Worm (Caenorhabditis elegans) whole organism, young adult: ENCODE results near the gene Y54G2A.11.
A peak's percentile ranks its signal among the peaks of the same experiment; 100 is the strongest.
"Not testable (repeated sequence)": the region's sequence is repeated elsewhere in the genome, so short reads cannot be mapped to it uniquely, and the experiment has no call there.

Experiments
- B0019.2 ChIP-seq: fragments of 200-800 bp; sonication (Bioruptor generic); conservative IDR thresholded peaks from 2 replicates; pipeline ENCODE4 v1.3.6; 2022; ENCODE audit warnings: missing genetic modification reagents, missing genetic modification characterization, missing compliant biosample characterization
- B0261.1 ChIP-seq: sonication (generic microtip); optimal IDR thresholded peaks from 2 replicates; lab custom pipeline; 2016; ENCODE audit warnings: mild to moderate bottlenecking, missing genetic modification characterization, moderate library complexity, missing compliant biosample characterization
- D2030.7 ChIP-seq: fragments of 200-800 bp; sonication (Bioruptor generic); IDR thresholded peaks from 2 replicates; pipeline ENCODE4 v1.3.6; 2022; ENCODE audit warnings: missing genetic modification reagents, missing genetic modification characterization, missing compliant biosample characterization
- F23B12.7 ChIP-seq: sonication (generic microtip); optimal IDR thresholded peaks from 2 replicates; lab custom pipeline; 2017; ENCODE audit warnings: missing genetic modification characterization, mild to moderate bottlenecking, missing compliant biosample characterization, antibody characterized with exemption, moderate library complexity; ENCODE audit not compliant: insufficient read depth
- F33H1.4 ChIP-seq: fragments of 200-800 bp; sonication (Bioruptor generic); IDR thresholded peaks from 2 replicates; pipeline ENCODE4 v1.3.6; 2022; ENCODE audit warnings: missing genetic modification reagents, missing genetic modification characterization, missing compliant biosample characterization
- F39B2.1 ChIP-seq: fragments of 200-800 bp; sonication (Bioruptor generic); IDR thresholded peaks from 2 replicates; pipeline ENCODE4 v1.3.6; 2022; ENCODE audit warnings: missing genetic modification reagents, missing genetic modification characterization, missing compliant biosample characterization
- K11D2.4 ChIP-seq: fragments of 200-800 bp; sonication (Bioruptor generic); IDR thresholded peaks from 2 replicates; pipeline ENCODE4 v1.3.6; 2022; ENCODE audit warnings: missing genetic modification reagents, missing genetic modification characterization, missing compliant biosample characterization
- Y53F4B.3 ChIP-seq: fragments of 200-800 bp; sonication (Bioruptor generic); IDR thresholded peaks from 2 replicates; pipeline ENCODE4 v1.3.6; 2022; ENCODE audit warnings: missing genetic modification reagents, missing genetic modification characterization, missing compliant biosample characterization
- Y53G8AR.9 ChIP-seq: fragments of 200-800 bp; sonication (Bioruptor generic); conservative IDR thresholded peaks from 2 replicates; pipeline ENCODE4 v1.3.6; 2022; ENCODE audit warnings: missing genetic modification reagents, missing genetic modification characterization, missing compliant biosample characterization
- Y56A3A.18 ChIP-seq: fragments of 200-800 bp; sonication (Bioruptor generic); IDR thresholded peaks from 2 replicates; pipeline ENCODE4 v1.3.6; 2022; ENCODE audit warnings: missing genetic modification reagents, missing genetic modification characterization, missing compliant biosample characterization
- Y79H2A.3 ChIP-seq: fragments of 200-800 bp; sonication (Bioruptor generic); conservative IDR thresholded peaks from 2 replicates; pipeline ENCODE4 v1.3.6; 2022; ENCODE audit warnings: missing genetic modification reagents, missing genetic modification characterization, missing compliant biosample characterization
- aptf-2 ChIP-seq: fragments of 200-800 bp; sonication (Bioruptor generic); conservative IDR thresholded peaks from 2 replicates; pipeline ENCODE4 v1.3.6; 2022; ENCODE audit warnings: missing genetic modification reagents, missing genetic modification characterization, missing compliant biosample characterization
- aptf-3 ChIP-seq: fragments of 200-800 bp; sonication (Bioruptor generic); IDR thresholded peaks from 2 replicates; pipeline ENCODE4 v1.3.6; 2022; ENCODE audit warnings: missing genetic modification characterization, missing compliant biosample characterization
- attf-3 ChIP-seq: fragments of 200-800 bp; sonication (Bioruptor generic); conservative IDR thresholded peaks from 2 replicates; pipeline ENCODE4 v1.3.6; 2022; ENCODE audit warnings: missing genetic modification reagents, missing genetic modification characterization, missing compliant biosample characterization
- attf-6 ChIP-seq: fragments of 200-800 bp; sonication (Bioruptor generic); IDR thresholded peaks from 2 replicates; pipeline ENCODE4 v1.3.6; 2022; ENCODE audit warnings: missing genetic modification reagents, missing genetic modification characterization, missing compliant biosample characterization
- bed-1 ChIP-seq: fragments of 200-800 bp; sonication (Bioruptor generic); IDR thresholded peaks from 2 replicates; pipeline ENCODE4 v1.3.6; 2022; ENCODE audit warnings: missing genetic modification reagents, missing genetic modification characterization, missing compliant biosample characterization
- cebp-1 ChIP-seq, 2 experiments: fragments of 200-800 bp in 1 of 2; sonication (Bioruptor generic) in 1 of 2; sonication (generic microtip) in 1 of 2; IDR thresholded peaks in 1 of 2; optimal IDR thresholded peaks in 1 of 2; 2 replicates each; pipeline versions ENCODE4 v1.3.6 to Lab custom; 2017 to 2022; ENCODE audit warnings: missing compliant biosample characterization in 2 of 2, missing genetic modification characterization in 2 of 2, mild to moderate bottlenecking in 1 of 2, missing genetic modification reagents in 1 of 2, moderate library complexity in 1 of 2
- cebp-2 ChIP-seq: fragments of 200-800 bp; sonication (Bioruptor generic); IDR thresholded peaks from 2 replicates; pipeline ENCODE4 v1.3.6; 2022; ENCODE audit warnings: missing genetic modification characterization, missing compliant biosample characterization
- ceh-40 ChIP-seq: fragments of 200-800 bp; sonication (Bioruptor generic); IDR thresholded peaks from 2 replicates; pipeline ENCODE4 v1.3.6; 2022; ENCODE audit warnings: missing genetic modification characterization, missing compliant biosample characterization
- ceh-58 ChIP-seq: fragments of 200-800 bp; sonication (Bioruptor generic); IDR thresholded peaks from 2 replicates; pipeline ENCODE4 v1.3.6; 2022; ENCODE audit warnings: missing genetic modification characterization, missing compliant biosample characterization
- die-1 ChIP-seq: sonication (generic microtip); optimal IDR thresholded peaks from 2 replicates; lab custom pipeline; 2016; ENCODE audit warnings: missing genotype, mild to moderate bottlenecking, missing genetic modification characterization, missing compliant biosample characterization
- dox-1 ChIP-seq: fragments of 200-800 bp; sonication (Bioruptor generic); IDR thresholded peaks from 2 replicates; pipeline ENCODE4 v1.3.6; 2022; ENCODE audit warnings: missing genetic modification reagents, missing genetic modification characterization, missing compliant biosample characterization
- egl-44 ChIP-seq: fragments of 200-800 bp; sonication (Bioruptor generic); IDR thresholded peaks from 2 replicates; pipeline ENCODE4 v1.3.6; 2022; ENCODE audit warnings: missing genetic modification reagents, missing genetic modification characterization, missing compliant biosample characterization
- hmg-1.2 ChIP-seq: fragments of 200-800 bp; sonication (Bioruptor generic); IDR thresholded peaks from 2 replicates; pipeline ENCODE4 v1.3.6; 2022; ENCODE audit warnings: missing genetic modification reagents, missing genetic modification characterization, missing compliant biosample characterization
- hmg-20 ChIP-seq: fragments of 200-800 bp; sonication (Bioruptor generic); IDR thresholded peaks from 2 replicates; pipeline ENCODE4 v1.3.6; 2022; ENCODE audit warnings: missing genetic modification reagents, missing genetic modification characterization, missing compliant biosample characterization
- hrde-1 ChIP-seq: sonication (generic microtip); optimal IDR thresholded peaks from 2 replicates; lab custom pipeline; 2016; ENCODE audit warnings: missing genetic modification characterization, mild to moderate bottlenecking, missing compliant biosample characterization, moderate library complexity, missing genotype, missing genetic modification reagents, borderline replicate concordance
- hsf-1 ChIP-seq: fragments of 200-800 bp; sonication (Bioruptor generic); IDR thresholded peaks from 2 replicates; pipeline ENCODE4 v1.3.6; 2022; ENCODE audit warnings: missing genetic modification reagents, missing genetic modification characterization, missing compliant biosample characterization
- let-526 ChIP-seq: fragments of 200-800 bp; sonication (Bioruptor generic); IDR thresholded peaks from 2 replicates; pipeline ENCODE4 v1.3.6; 2022; ENCODE audit warnings: missing genetic modification reagents, missing genetic modification characterization, missing compliant biosample characterization
- lin-35 ChIP-seq, 3 experiments: fragments of 150-350 bp in 2 of 3; sonication (generic microtip) in 1 of 3; optimal IDR thresholded peaks; 2 replicates each; lab custom pipeline; 2014 to 2018; ENCODE audit warnings: missing biosample characterization in 3 of 3, missing genetic modification characterization in 3 of 3, missing genetic modification reagents in 3 of 3
- mcd-1 ChIP-seq: fragments of 200-800 bp; sonication (Bioruptor generic); IDR thresholded peaks from 2 replicates; pipeline ENCODE4 v1.3.6; 2022; ENCODE audit warnings: missing genetic modification reagents, missing genetic modification characterization, missing compliant biosample characterization
- nfya-2 ChIP-seq: fragments of 200-800 bp; sonication (Bioruptor generic); IDR thresholded peaks from 2 replicates; pipeline ENCODE4 v1.3.6; 2022; ENCODE audit warnings: missing genetic modification reagents, missing genetic modification characterization, missing compliant biosample characterization
- nfyb-1 ChIP-seq: fragments of 200-800 bp; sonication (Bioruptor generic); IDR thresholded peaks from 2 replicates; pipeline ENCODE4 v1.3.6; 2022; ENCODE audit warnings: missing genetic modification reagents, missing genetic modification characterization, missing compliant biosample characterization
- nhr-120 ChIP-seq: fragments of 200-800 bp; sonication (Bioruptor generic); IDR thresholded peaks from 2 replicates; pipeline ENCODE4 v1.3.6; 2022; ENCODE audit warnings: missing genetic modification characterization, missing compliant biosample characterization
- pbrm-1 ChIP-seq: fragments of 200-800 bp; sonication (Bioruptor generic); IDR thresholded peaks from 2 replicates; pipeline ENCODE4 v1.3.6; 2022; ENCODE audit warnings: missing genetic modification reagents, missing genetic modification characterization, missing compliant biosample characterization
- rcor-1 ChIP-seq: fragments of 200-800 bp; sonication (Bioruptor generic); IDR thresholded peaks from 2 replicates; pipeline ENCODE4 v1.3.6; 2022; ENCODE audit warnings: missing genetic modification reagents, missing genetic modification characterization, missing compliant biosample characterization
- rpc-1 ChIP-seq, 2 experiments: fragments of 150-350 bp in 1 of 2; sonication (generic microtip) in 1 of 2; optimal IDR thresholded peaks; 2 replicates each; lab custom pipeline; 2014 to 2018; ENCODE audit warnings: missing biosample characterization in 1 of 2, missing genetic modification characterization in 1 of 2, missing genetic modification reagents in 1 of 2, missing genotype in 1 of 2
- tbp1 ChIP-seq: fragments of 200-800 bp; sonication (Bioruptor generic); optimal IDR thresholded peaks from 2 replicates; lab custom pipeline; 2018; ENCODE audit warnings: mild to moderate bottlenecking, missing genetic modification characterization, missing compliant biosample characterization
- ztf-25 ChIP-seq: fragments of 200-800 bp; sonication (Bioruptor generic); IDR thresholded peaks from 2 replicates; pipeline ENCODE4 v1.3.6; 2022; ENCODE audit warnings: missing genetic modification reagents, missing genetic modification characterization, missing compliant biosample characterization

Gene Y54G2A.11

DNA sequence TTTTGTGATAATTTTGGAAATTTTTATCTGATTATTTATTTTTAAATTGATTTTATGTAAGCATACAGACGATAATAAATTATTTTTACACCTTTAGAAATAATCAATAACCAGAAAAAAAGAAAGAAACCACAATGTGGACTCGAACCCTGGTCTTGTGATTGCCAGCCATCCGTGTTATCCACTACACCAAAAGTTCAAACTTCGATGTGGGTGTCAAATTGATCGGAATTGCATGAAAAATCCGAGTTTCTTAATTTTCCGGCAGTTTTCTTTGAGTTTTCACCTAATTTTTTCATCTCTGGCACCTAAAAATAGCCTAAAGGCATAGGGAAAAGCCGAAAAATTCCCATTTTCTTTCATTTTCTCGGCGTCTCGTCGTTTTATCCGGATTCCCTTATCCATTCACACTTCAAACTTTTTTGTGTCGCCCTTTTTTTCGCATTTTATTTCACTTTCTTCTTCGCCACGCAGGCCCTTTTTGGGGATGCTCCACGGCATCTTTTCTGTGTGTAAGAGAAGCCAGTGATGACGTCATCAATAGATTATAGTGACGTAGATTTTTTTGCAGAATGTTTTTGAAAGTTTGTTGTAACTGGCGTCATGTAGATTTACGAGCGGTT is 24.1 kb downstream of the Y54G2A.11 start:
- TF ChIP-seq rpc-1 (optimal IDR thresholded peaks at IDR 0.05; lab: Kevin White, UChicago) (peak; percentile 35), rpc-1 (tag; optimal IDR thresholded peaks at IDR 0.05; lab: Kevin White, UChicago) (peak; percentile 70), K11D2.4 (GFP tag; lab: Robert Waterston, UW) (no peak), die-1 (tag; lab: Kevin White, UChicago) (peak; percentile 3), F23B12.7 (tag; lab: Kevin White, UChicago) (no peak), B0261.1 (tag; lab: Kevin White, UChicago) (peak; percentile 40), Y79H2A.3 (no peak), lin-35 (GFP tag; optimal IDR thresholded peaks at IDR 0.05; lab: Kevin White, UChicago) (no peak), tbp1 (GFP tag; lab: Kevin White, UChicago) (peak; percentile 80)

- peak; percentile 94 for TF ChIP-seq hmg-1.2 (GFP tag; lab: Robert Waterston, UW)
- no peak for TF ChIP-seq hrde-1 (tag; lab: Kevin White, UChicago)
- TF ChIP-seq, all 124 proteins: peak for 1
These were observed 29.0 kb downstream of the Y54G2A.11 start, which contains the start of gene nhr-277 for ce11 chrIV:2742470-2743044. Gene nhr-277 (plus strand): TSS chrIV:2742994.

- TF ChIP-seq cebp-2 (GFP tag; lab: Robert Waterston, UW) (peak; percentile 49; the same call in 1 of the 2 replicates), ceh-58 (GFP tag; lab: Robert Waterston, UW) (0 out of 2 replicates have a peak, but pooled peaks have one; percentile 53), let-526 (GFP tag; lab: Robert Waterston, UW) (0 out of 2 replicates have a peak, but pooled peaks have one; percentile 51), cebp-1 (GFP tag; IDR thresholded peaks at IDR 0.05; lab: Robert Waterston, UW) (0 out of 2 replicates have a peak, but pooled peaks have one; percentile 14), pbrm-1 (GFP tag; lab: Robert Waterston, UW) (peak; percentile 71), Y56A3A.18 (peak; percentile 84), tbp1 (GFP tag; lab: Kevin White, UChicago) (peak; percentile 87), F39B2.1 (0 out of 2 replicates have a peak, but pooled peaks have one; percentile 35), Y53G8AR.9 (GFP tag; lab: Robert Waterston, UW) (0 out of 2 replicates have a peak, but pooled peaks have one; percentile 48), bed-1 (0 out of 2 replicates have a peak, but pooled peaks have one; percentile 63), F33H1.4 (GFP tag; lab: Robert Waterston, UW) (0 out of 2 replicates have a peak, but pooled peaks have one; percentile 39), nhr-120 (GFP tag; lab: Robert Waterston, UW) (0 out of 2 replicates have a peak, but pooled peaks have one; percentile 75), dox-1 (GFP tag; lab: Robert Waterston, UW) (peak; percentile 82), Y53F4B.3 (peak; percentile 28; the same call in 1 of the 2 replicates), mcd-1 (GFP tag; lab: Robert Waterston, UW) (peak; percentile 65), die-1 (tag; lab: Kevin White, UChicago) (peak; percentile 6), aptf-2 (0 out of 2 replicates have a peak, but pooled peaks have one; percentile 31), B0019.2 (GFP tag; lab: Robert Waterston, UW) (peak; percentile 60; the same call in 1 of the 2 replicates), nfyb-1 (GFP tag; lab: Robert Waterston, UW) (peak; percentile 88), attf-3 (peak; percentile 54), ztf-25 (GFP tag; lab: Robert Waterston, UW) (peak; percentile 89; the same call in 1 of the 2 replicates), D2030.7 (GFP tag; lab: Robert Waterston, UW) (peak; percentile 52; the same call in 1 of the 2 replicates), K11D2.4 (GFP tag; lab: Robert Waterston, UW) (0 out of 2 replicates have a peak, but pooled peaks have one; percentile 22), rcor-1 (peak; percentile 42; the same call in 1 of the 2 replicates), egl-44 (GFP tag; lab: Robert Waterston, UW) (peak; percentile 92), hmg-1.2 (GFP tag; lab: Robert Waterston, UW) (peak; percentile 79), ceh-40 (GFP tag; lab: Robert Waterston, UW) (peak; percentile 82), rpc-1 (optimal IDR thresholded peaks at IDR 0.05; lab: Kevin White, UChicago) (peak; percentile 13), rpc-1 (tag; optimal IDR thresholded peaks at IDR 0.05; lab: Kevin White, UChicago) (peak; percentile 14), B0261.1 (tag; lab: Kevin White, UChicago) (peak; percentile 66), aptf-3 (GFP tag; lab: Robert Waterston, UW) (peak; percentile 84; the same call in 1 of the 2 replicates), hmg-20 (GFP tag; lab: Robert Waterston, UW) (0 out of 2 replicates have a peak, but pooled peaks have one; percentile 21), attf-6 (GFP tag; lab: Robert Waterston, UW) (peak; percentile 65; the same call in 1 of the 2 replicates), nfya-2 (GFP tag; lab: Robert Waterston, UW) (0 out of 2 replicates have a peak, but pooled peaks have one; percentile 60), hsf-1 (GFP tag; lab: Robert Waterston, UW) (0 out of 2 replicates have a peak, but pooled peaks have one; percentile 57)
- not testable (repeated sequence) for TF ChIP-seq cebp-1 (tag; optimal IDR thresholded peaks at IDR 0.05; lab: Kevin White, UChicago)
These were observed 31.6 kb downstream of the Y54G2A.11 start for ce11 chrIV:2740035-2740434.
